Fruit fly (Drosophila melanogaster) whole organism, embryonic: ENCODE data around the gene CG32354.

Experiments used
- Abd-B ChIP-seq: fragments of 200-800 bp; sonication (Bioruptor generic); optimal IDR thresholded peaks from 2 replicates; lab custom pipeline; 2018; ENCODE audit warnings: missing biosample characterization, mild to moderate bottlenecking, missing genetic modification characterization, moderate library complexity
- Awh ChIP-seq: fragments of 200-800 bp; sonication (Bioruptor generic); IDR thresholded peaks from 2 replicates; pipeline ENCODE4, ENCODE4 v1.3.6; 2022; ENCODE audit warnings: missing biosample characterization, missing genetic modification characterization
- CG1024 ChIP-seq: fragments of 200-800 bp; sonication (Bioruptor generic); IDR thresholded peaks from 2 replicates; pipeline ENCODE4 v1.3.6; 2022; ENCODE audit warnings: missing biosample characterization, missing genetic modification characterization
- CG10366 ChIP-seq: fragments of 200-800 bp; sonication (Bioruptor generic); IDR thresholded peaks from 2 replicates; pipeline ENCODE4 v1.3.6; 2022; ENCODE audit warnings: missing biosample characterization, missing genetic modification characterization
- CG10565 ChIP-seq: fragments of 200-800 bp; sonication (Bioruptor generic); optimal IDR thresholded peaks from 3 replicates; lab custom pipeline; 2016; ENCODE audit warnings: missing biosample characterization, mild to moderate bottlenecking, missing genetic modification characterization
- CG11695 ChIP-seq: fragments of 200-800 bp; sonication (Bioruptor generic); IDR thresholded peaks from 3 replicates; pipeline ENCODE4 v1.3.6; 2022; ENCODE audit warnings: missing biosample characterization, missing genetic modification characterization
- CG12391 ChIP-seq: fragments of 200-800 bp; sonication (Bioruptor generic); optimal IDR thresholded peaks from 3 replicates; lab custom pipeline; 2018; ENCODE audit warnings: missing biosample characterization, mild to moderate bottlenecking, missing genetic modification characterization, moderate library complexity
- CG14014 ChIP-seq: fragments of 200-800 bp; sonication (Bioruptor generic); IDR thresholded peaks from 2 replicates; pipeline ENCODE4 v1.3.6; 2022; ENCODE audit warnings: missing biosample characterization, missing genetic modification characterization
- CG15073 ChIP-seq: fragments of 200-800 bp; sonication (Bioruptor generic); optimal IDR thresholded peaks from 2 replicates; lab custom pipeline; 2016; ENCODE audit warnings: missing biosample characterization, missing genetic modification characterization
- CG16779 ChIP-seq: fragments of 200-800 bp; sonication (Bioruptor generic); IDR thresholded peaks from 2 replicates; pipeline ENCODE4 v1.3.6; 2022; ENCODE audit warnings: missing biosample characterization, missing genetic modification characterization
- CG17359 ChIP-seq: fragments of 200-800 bp; sonication (Bioruptor generic); optimal IDR thresholded peaks from 3 replicates; lab custom pipeline; 2018; ENCODE audit warnings: missing biosample characterization, mild to moderate bottlenecking, missing genetic modification characterization, moderate library complexity
- CG34376 ChIP-seq: fragments of 200-800 bp; sonication (Bioruptor generic); optimal IDR thresholded peaks from 2 replicates; lab custom pipeline; 2018; ENCODE audit warnings: missing biosample characterization, mild to moderate bottlenecking, missing genetic modification characterization
- CG34422 ChIP-seq: fragments of 200-800 bp; sonication (Bioruptor generic); IDR thresholded peaks from 3 replicates; pipeline ENCODE4 v1.3.6; 2022; ENCODE audit warnings: missing biosample characterization, missing genetic modification characterization
- CG3995 ChIP-seq: fragments of 200-800 bp; sonication (Bioruptor generic); optimal IDR thresholded peaks from 3 replicates; lab custom pipeline; 2016; ENCODE audit warnings: missing biosample characterization, missing genetic modification characterization
- CG4328 ChIP-seq: fragments of 200-800 bp; sonication (Bioruptor generic); optimal IDR thresholded peaks from 3 replicates; lab custom pipeline; 2017; ENCODE audit warnings: missing biosample characterization, missing genetic modification reagents, missing genetic modification characterization
- CG6654 ChIP-seq: fragments of 200-800 bp; sonication (Bioruptor generic); optimal IDR thresholded peaks from 2 replicates; lab custom pipeline; 2017; ENCODE audit warnings: missing biosample characterization, mild to moderate bottlenecking, missing genetic modification characterization
- CG7372 ChIP-seq: fragments of 200-800 bp; sonication (Bioruptor generic); IDR thresholded peaks from 2 replicates; pipeline ENCODE4 v1.3.6; 2022; ENCODE audit warnings: missing biosample characterization, missing genetic modification characterization
- CG8290 ChIP-seq, 3 experiments: fragments of 200-800 bp; sonication (Bioruptor generic); optimal IDR thresholded peaks; 2 replicates each; lab custom pipeline; 2016 to 2019; ENCODE audit warnings: missing biosample characterization in 3 of 3, missing genetic modification characterization in 3 of 3, mild to moderate bottlenecking in 2 of 3, moderate library complexity in 1 of 3
- CrebB ChIP-seq: fragments of 200-800 bp; sonication (Bioruptor generic); optimal IDR thresholded peaks from 3 replicates; lab custom pipeline; 2018; ENCODE audit warnings: missing biosample characterization, mild to moderate bottlenecking, missing genetic modification characterization
- Dek ChIP-seq: fragments of 200-800 bp; sonication (Bioruptor generic); optimal IDR thresholded peaks from 3 replicates; lab custom pipeline; 2019; ENCODE audit warnings: missing biosample characterization, mild to moderate bottlenecking, missing genetic modification characterization, moderate library complexity
- Fer2 ChIP-seq: fragments of 200-800 bp; sonication (Bioruptor generic); optimal IDR thresholded peaks from 2 replicates; lab custom pipeline; 2018; ENCODE audit warnings: missing biosample characterization, mild to moderate bottlenecking, missing genetic modification characterization, moderate library complexity
- GATAe ChIP-seq: fragments of 200-800 bp; sonication (Bioruptor generic); conservative IDR thresholded peaks from 2 replicates; pipeline ENCODE4 v1.3.6; 2022; ENCODE audit warnings: missing biosample characterization, missing genetic modification characterization
- Hmr ChIP-seq: fragments of 200-800 bp; sonication (Bioruptor generic); optimal IDR thresholded peaks from 3 replicates; lab custom pipeline; 2017; ENCODE audit warnings: mild to moderate bottlenecking, missing biosample characterization, missing genetic modification reagents, missing genetic modification characterization
- Lpt ChIP-seq: fragments of >200 bp; optimal IDR thresholded peaks from 2 replicates; lab custom pipeline; 2018; ENCODE audit warnings: missing biosample characterization, missing genetic modification characterization
- Mrtf ChIP-seq: fragments of 200-800 bp; sonication (Bioruptor generic); IDR thresholded peaks from 3 replicates; pipeline ENCODE4 v1.3.6; 2022; ENCODE audit warnings: missing biosample characterization, missing genetic modification characterization
- Myb ChIP-seq: fragments of 200-800 bp; sonication (Bioruptor generic); optimal IDR thresholded peaks from 2 replicates; lab custom pipeline; 2016; ENCODE audit warnings: missing biosample characterization, missing genetic modification characterization
- NC2β ChIP-seq: fragments of 200-800 bp; sonication (Bioruptor generic); optimal IDR thresholded peaks from 2 replicates; lab custom pipeline; 2016; ENCODE audit warnings: missing biosample characterization, missing genetic modification characterization
- NfI ChIP-seq: fragments of 200-800 bp; sonication (Bioruptor generic); optimal IDR thresholded peaks from 3 replicates; lab custom pipeline; 2018; ENCODE audit warnings: missing biosample characterization, mild to moderate bottlenecking, missing genetic modification characterization, moderate library complexity
- Oli ChIP-seq: fragments of 200-800 bp; sonication (Bioruptor generic); optimal IDR thresholded peaks from 2 replicates; lab custom pipeline; 2018; ENCODE audit warnings: missing biosample characterization, mild to moderate bottlenecking, missing genetic modification characterization, moderate library complexity
- Rfx ChIP-seq: fragments of 200-800 bp; sonication (Bioruptor generic); IDR thresholded peaks from 2 replicates; pipeline ENCODE4 v1.3.6; 2022; ENCODE audit warnings: missing biosample characterization, missing genetic modification characterization
- bigmax ChIP-seq: fragments of 200-800 bp; sonication (Bioruptor generic); optimal IDR thresholded peaks from 2 replicates; lab custom pipeline; 2018; ENCODE audit warnings: missing biosample characterization, mild to moderate bottlenecking, missing genetic modification characterization
- cg ChIP-seq: fragments of 200-800 bp; sonication (Bioruptor generic); optimal IDR thresholded peaks from 3 replicates; lab custom pipeline; 2019; ENCODE audit warnings: missing biosample characterization, mild to moderate bottlenecking, missing genetic modification characterization, moderate library complexity
- ems ChIP-seq: fragments of 200-800 bp; sonication (Bioruptor generic); optimal IDR thresholded peaks from 3 replicates; lab custom pipeline; 2016; ENCODE audit warnings: missing biosample characterization, missing genetic modification characterization
- eve ChIP-seq, 2 experiments: fragments of >200 bp; optimal IDR thresholded peaks; 2 replicates each; lab custom pipeline; 2017; ENCODE audit warnings: missing biosample characterization in 2 of 2, missing genetic modification characterization in 2 of 2
- ewg ChIP-seq: fragments of 200-800 bp; sonication (Bioruptor generic); optimal IDR thresholded peaks from 3 replicates; lab custom pipeline; 2017; ENCODE audit warnings: mild to moderate bottlenecking, missing biosample characterization, missing genetic modification reagents, missing genetic modification characterization
- gsb ChIP-seq: fragments of 200-800 bp; sonication (Bioruptor generic); IDR thresholded peaks from 2 replicates; pipeline ENCODE4 v1.3.6; 2022; ENCODE audit warnings: missing biosample characterization, missing genetic modification characterization
- hkb ChIP-seq, 2 experiments: fragments of 200-800 bp in 1 of 2; fragments of >200 bp in 1 of 2; sonication (Bioruptor generic) in 1 of 2; IDR thresholded peaks in 1 of 2; optimal IDR thresholded peaks in 1 of 2; 2 replicates each; pipeline versions ENCODE4 v1.3.6 to Lab custom; 2017 to 2022; ENCODE audit warnings: missing biosample characterization in 1 of 2, missing genetic modification characterization in 1 of 2
- jumu ChIP-seq: fragments of 200-800 bp; sonication (Bioruptor generic); optimal IDR thresholded peaks from 3 replicates; lab custom pipeline; 2016; ENCODE audit warnings: missing biosample characterization, missing genetic modification characterization
- klu ChIP-seq: fragments of 200-800 bp; sonication (Bioruptor generic); IDR thresholded peaks from 2 replicates; pipeline ENCODE4 v1.3.6; 2022; ENCODE audit warnings: missing biosample characterization, missing genetic modification characterization
- onecut ChIP-seq: fragments of 200-800 bp; sonication (Bioruptor generic); IDR thresholded peaks from 2 replicates; pipeline ENCODE4 v1.3.6; 2022; ENCODE audit warnings: missing biosample characterization, missing genetic modification characterization
- peb ChIP-seq: fragments of 200-800 bp; sonication (Bioruptor generic); IDR thresholded peaks from 2 replicates; pipeline ENCODE4 v1.3.6; 2022; ENCODE audit warnings: missing biosample characterization, missing genetic modification characterization
- ranshi ChIP-seq: fragments of 200-800 bp; sonication (Bioruptor generic); IDR thresholded peaks from 2 replicates; pipeline ENCODE4 v1.3.6; 2022; ENCODE audit warnings: missing biosample characterization, missing genetic modification characterization
- row ChIP-seq: fragments of 200-800 bp; sonication (Bioruptor generic); IDR thresholded peaks from 3 replicates; pipeline ENCODE4 v1.3.6; 2022; ENCODE audit warnings: missing biosample characterization, missing genetic modification characterization
- ttk ChIP-seq: fragments of 200-800 bp; sonication (Bioruptor generic); IDR thresholded peaks from 2 replicates; pipeline ENCODE4 v2.1.2; 2022; ENCODE audit warnings: missing biosample characterization, missing genetic modification characterization
- tup ChIP-seq: fragments of 200-800 bp; sonication (Bioruptor generic); optimal IDR thresholded peaks from 2 replicates; lab custom pipeline; 2016; ENCODE audit warnings: missing biosample characterization, mild to moderate bottlenecking, missing genetic modification characterization, moderate library complexity
- vnd ChIP-seq: fragments of 200-800 bp; sonication (Bioruptor generic); IDR thresholded peaks from 3 replicates; pipeline ENCODE4 v1.3.6; 2022; ENCODE audit warnings: missing biosample characterization, missing genetic modification characterization; ENCODE audit not compliant: partially characterized antibody
- z ChIP-seq: fragments of 200-800 bp; sonication (Bioruptor generic); IDR thresholded peaks from 3 replicates; pipeline ENCODE4 v1.3.6; 2022; ENCODE audit warnings: missing biosample characterization, missing genetic modification characterization
- zf30C ChIP-seq: fragments of 200-800 bp; sonication (Bioruptor generic); optimal IDR thresholded peaks from 3 replicates; lab custom pipeline; 2018; ENCODE audit warnings: missing biosample characterization, mild to moderate bottlenecking, missing genetic modification characterization

CG32354 gene

DNA sequence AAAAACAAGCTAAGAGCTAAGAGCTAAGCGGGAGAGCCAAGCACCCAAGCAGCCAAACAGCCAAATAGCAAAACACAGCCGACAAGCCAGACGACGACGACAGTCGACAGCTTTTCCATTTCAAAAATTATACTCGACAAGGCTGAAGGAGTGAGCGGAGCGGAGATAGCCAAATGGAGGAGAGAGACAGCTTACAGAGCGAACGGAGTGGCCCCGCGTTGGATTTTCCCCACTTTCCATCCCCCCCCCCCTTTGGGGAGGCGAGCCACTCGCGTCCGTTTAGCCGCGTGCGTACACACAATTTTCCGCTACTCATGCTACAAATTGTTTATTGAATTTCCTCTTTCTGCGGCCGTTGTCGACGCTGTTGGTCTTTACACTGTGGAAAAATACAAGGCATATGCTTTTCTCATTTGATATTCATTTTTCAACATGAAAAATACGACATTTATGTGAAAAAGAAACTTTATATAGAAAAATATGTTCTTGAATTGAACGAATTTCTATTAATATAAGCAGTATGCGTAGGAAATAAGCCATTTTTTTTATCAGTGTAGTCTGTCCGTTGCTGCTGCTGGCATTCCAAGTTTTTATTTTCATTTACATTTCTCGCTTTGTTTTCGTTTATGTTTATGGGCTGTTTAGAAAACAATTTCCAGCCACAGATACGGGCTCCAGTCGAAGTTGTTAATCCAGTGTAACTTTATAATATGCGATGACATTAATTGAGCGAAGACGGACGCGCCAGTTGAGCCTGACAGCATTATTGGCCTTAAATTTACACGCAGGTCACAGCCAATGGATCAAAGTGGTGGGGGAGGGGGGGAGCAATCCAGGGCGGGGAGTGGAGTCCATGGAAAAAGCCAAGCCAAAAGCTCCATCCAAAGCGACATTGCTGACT, 36.1 kb upstream of the CG32354 start (continued):
- TF ChIP-seq CG34376 (GFP tag; lab: Kevin White, UChicago) (peak; percentile 86), row (GFP tag; lab: Robert Waterston, UW) (peak; percentile 98), CG14014 (peak; percentile 98), CG11695 (peak; percentile 98), ewg (GFP tag; lab: Kevin White, UChicago) (peak; percentile 97), cg (GFP tag; lab: Kevin White, UChicago) (no peak), CG16779 (peak; percentile 78), CG15073 (GFP tag; lab: Kevin White, UChicago) (peak; percentile 85), GATAe (GFP tag; lab: Robert Waterston, UW) (peak; percentile 86), onecut (GFP tag; lab: Robert Waterston, UW) (peak; percentile 95), ems (GFP tag; lab: Kevin White, UChicago) (peak; percentile 98), Myb (GFP tag; lab: Kevin White, UChicago) (peak; percentile 87), hkb (optimal IDR thresholded peaks at IDR 0.05; lab: Kevin White, UChicago) (no peak), hkb (GFP tag; IDR thresholded peaks at IDR 0.05; lab: Robert Waterston, UW) (peak; percentile 99), CG6654 (GFP tag; lab: Kevin White, UChicago) (peak; percentile 92), zf30C (peak; percentile 95), CrebB (peak; percentile 98), NC2β (peak; percentile 96), Lpt (GFP tag; lab: Kevin White, UChicago) (no peak), vnd (GFP tag; lab: Robert Waterston, UW) (no peak), CG10366 (GFP tag; lab: Robert Waterston, UW) (peak; percentile 98), Rfx (GFP tag; lab: Robert Waterston, UW) (peak; percentile 97), CG4328 (GFP tag; lab: Kevin White, UChicago) (peak; percentile 95), CG7372 (GFP tag; lab: Robert Waterston, UW) (peak; percentile 96), Oli (tag; lab: Kevin White, UChicago) (peak; percentile 99), CG17359 (peak; percentile 99), CG12391 (tag; lab: Kevin White, UChicago) (peak; percentile 99), Abd-B (GFP tag; lab: Kevin White, UChicago) (peak; percentile 95), Dek (peak; percentile 98), Fer2 (peak; percentile 89), tup (GFP tag; lab: Kevin White, UChicago) (peak; percentile 95), jumu (GFP tag; lab: Kevin White, UChicago) (peak; percentile 97), ttk (GFP tag; lab: Robert Waterston, UW) (peak; percentile 98), CG1024 (GFP tag; lab: Robert Waterston, UW) (peak; percentile 95), CG8290 (GFP tag; optimal IDR thresholded peaks at IDR 0.05; lab: Kevin White, UChicago) (peak; percentile 97), CG8290 (tag; optimal IDR thresholded peaks at IDR 0.05; lab: Kevin White, UChicago) (peak; percentile 81 to 87), bigmax (GFP tag; lab: Kevin White, UChicago) (peak; percentile 24), CG34422 (GFP tag; lab: Robert Waterston, UW) (peak; percentile 98), peb (GFP tag; lab: Robert Waterston, UW) (peak; percentile 97), ranshi (GFP tag; lab: Robert Waterston, UW) (peak; percentile 98), NfI (peak; percentile 97), z (GFP tag; lab: Robert Waterston, UW) (peak; percentile 88), Hmr (GFP tag; lab: Kevin White, UChicago) (peak; percentile 98), CG3995 (GFP tag; lab: Kevin White, UChicago) (peak; percentile 68), eve (GFP tag; optimal IDR thresholded peaks at IDR 0.05; lab: Kevin White, UChicago) (no peak), gsb (GFP tag; lab: Robert Waterston, UW) (peak; percentile 89), Mrtf (peak; percentile 96), klu (GFP tag; lab: Robert Waterston, UW) (peak; percentile 95), CG10565 (GFP tag; lab: Kevin White, UChicago) (peak; percentile 90), Awh (GFP tag; lab: Robert Waterston, UW) (peak; percentile 98)
